Worm (Caenorhabditis elegans): ENCODE measurements around the gene Y79H2A.4.

DNA sequence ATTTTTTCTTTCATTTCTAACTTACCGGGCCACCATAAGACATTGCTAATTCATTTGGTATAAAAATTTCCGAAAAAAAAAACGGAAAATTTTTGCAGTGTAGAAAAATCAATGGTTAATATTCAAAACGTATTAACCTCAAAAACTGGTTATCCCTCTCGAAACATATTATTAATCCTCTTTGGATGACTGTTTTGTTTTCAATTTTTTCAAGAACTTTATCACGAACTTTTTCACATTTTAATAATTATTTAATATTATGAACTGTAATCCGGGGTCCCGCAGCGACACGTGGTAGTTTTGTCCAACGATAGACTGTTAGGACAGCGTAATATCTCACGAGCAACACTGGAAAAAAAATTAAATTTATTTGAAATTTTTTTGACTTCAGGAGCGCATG, 12.3 kb upstream of the Y79H2A.4 start, which contains the start of gene Y79H2A.12:
- TF ChIP-seq ama-1 (optimal IDR thresholded peaks at IDR 0.05) (no peak), gmeb-2 (tag; optimal IDR thresholded peaks at IDR 0.05) (no peak), pat-9 (tag; optimal IDR thresholded peaks at IDR 0.05) (no peak), pax-1 (tag; optimal IDR thresholded peaks at IDR 0.05) (no peak), Y22D7AL.16 (tag; optimal IDR thresholded peaks at IDR 0.05) (no peak), ceh-48 (tag; optimal IDR thresholded peaks at IDR 0.05) (no peak), hlh-30 (tag; optimal IDR thresholded peaks at IDR 0.05; ENCODE audit: insufficient read depth) (no peak), pha-4 (tag; optimal IDR thresholded peaks at IDR 0.05) (no peak), elt-4 (tag; optimal IDR thresholded peaks at IDR 0.05) (no peak), F13H6.1 (tag; optimal IDR thresholded peaks at IDR 0.05) (no peak), lin-11 (tag; optimal IDR thresholded peaks at IDR 0.05) (no peak), zip-5 (tag; optimal IDR thresholded peaks at IDR 0.05) (no peak)
